Fruit fly (Drosophila melanogaster) whole organism, embryonic: ENCODE data around the gene Sec13.

Experiments used
- CG11093 ChIP-seq: fragments of 200-800 bp; sonication (Bioruptor generic); IDR thresholded peaks from 3 replicates; pipeline ENCODE4 v1.3.6; 2022; ENCODE audit warnings: missing biosample characterization, missing genetic modification characterization
- CG11695 ChIP-seq: fragments of 200-800 bp; sonication (Bioruptor generic); IDR thresholded peaks from 3 replicates; pipeline ENCODE4 v1.3.6; 2022; ENCODE audit warnings: missing biosample characterization, missing genetic modification characterization
- CG12744 ChIP-seq: fragments of 200-800 bp; sonication (Bioruptor generic); optimal IDR thresholded peaks from 2 replicates; lab custom pipeline; 2016; ENCODE audit warnings: missing biosample characterization, missing genetic modification characterization
- CG15011 ChIP-seq: fragments of 200-800 bp; sonication (Bioruptor generic); optimal IDR thresholded peaks from 3 replicates; lab custom pipeline; 2018; ENCODE audit warnings: missing biosample characterization, mild to moderate bottlenecking, missing genetic modification characterization
- CG1832 ChIP-seq: fragments of 200-800 bp; sonication (Bioruptor generic); optimal IDR thresholded peaks from 2 replicates; lab custom pipeline; 2017; ENCODE audit warnings: missing biosample characterization, mild to moderate bottlenecking, missing genetic modification characterization, inconsistent platforms
- CG34422 ChIP-seq: fragments of 200-800 bp; sonication (Bioruptor generic); IDR thresholded peaks from 3 replicates; pipeline ENCODE4 v1.3.6; 2022; ENCODE audit warnings: missing biosample characterization, missing genetic modification characterization
- CG7271 ChIP-seq: fragments of 200-800 bp; sonication (Bioruptor generic); optimal IDR thresholded peaks from 2 replicates; lab custom pipeline; 2018; ENCODE audit warnings: missing biosample characterization, mild to moderate bottlenecking, missing genetic modification characterization, moderate library complexity
- D19B ChIP-seq: fragments of 200-800 bp; sonication (Bioruptor generic); optimal IDR thresholded peaks from 2 replicates; lab custom pipeline; 2017; ENCODE audit warnings: missing biosample characterization, mild to moderate bottlenecking, missing genetic modification characterization
- Sry-β ChIP-seq: fragments of 200-800 bp; sonication (Bioruptor generic); optimal IDR thresholded peaks from 2 replicates; lab custom pipeline; 2018; ENCODE audit warnings: missing biosample characterization, mild to moderate bottlenecking, missing genetic modification characterization, moderate library complexity
- ato ChIP-seq: fragments of 200-800 bp; sonication (Bioruptor generic); IDR thresholded peaks from 2 replicates; pipeline ENCODE4 v1.3.6; 2022; ENCODE audit warnings: missing biosample characterization, missing genetic modification characterization; ENCODE audit not compliant: partially characterized antibody
- odd ChIP-seq: fragments of 200-800 bp; sonication (Bioruptor generic); optimal IDR thresholded peaks from 2 replicates; lab custom pipeline; 2017; ENCODE audit warnings: missing biosample characterization, mild to moderate bottlenecking, missing genetic modification characterization

- TF ChIP-seq odd: no peak
- no peak for TF ChIP-seq CG12744 (GFP tag; lab: Kevin White, UChicago)
- no peak for TF ChIP-seq D19B (GFP tag; lab: Kevin White, UChicago)
- no peak for TF ChIP-seq CG11093 (GFP tag; lab: Robert Waterston, UW)
- no peak for TF ChIP-seq CG7271 (tag; lab: Kevin White, UChicago)
- TF ChIP-seq Sry-β: no peak
- no peak for TF ChIP-seq CG34422 (GFP tag; lab: Robert Waterston, UW)
- TF ChIP-seq CG15011 (GFP tag; lab: Kevin White, UChicago): no peak
- TF ChIP-seq ato (GFP tag; lab: Robert Waterston, UW): no peak
- no peak for TF ChIP-seq CG11695
- no peak for TF ChIP-seq CG1832 (GFP tag; lab: Kevin White, UChicago)
These were observed 12.3 kb upstream of the Sec13 start for dm6 chr3R:23343707-23344310.
